Worm (Caenorhabditis elegans): ENCODE results near the gene R11.4.
A peak's percentile ranks its signal among the peaks of the same experiment; 100 is the strongest.

Gene R11.4

DNA sequence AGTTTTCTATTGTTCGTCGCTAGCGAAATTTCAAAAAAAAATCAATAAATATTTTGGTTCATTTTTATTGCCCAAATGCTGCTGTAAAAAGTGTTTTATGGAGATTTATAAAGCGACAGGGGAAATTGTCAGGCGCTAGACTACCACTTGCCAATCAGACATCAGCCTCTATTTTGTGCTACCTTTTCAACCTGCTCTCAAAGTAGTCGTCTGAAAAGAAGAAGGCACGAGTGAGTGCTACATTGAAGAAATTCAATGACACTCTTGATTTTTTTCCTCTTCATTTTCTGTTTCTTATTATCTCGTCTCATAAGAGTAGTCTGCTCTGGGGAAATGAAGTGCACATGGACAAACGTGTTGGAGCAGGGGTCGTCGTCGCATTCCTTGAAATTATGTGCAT lies 4.5 kb downstream of the R11.4 start:
- TF ChIP-seq pes-1 (GFP tag; IDR thresholded peaks at IDR 0.05): peak; percentile 42; the same call in 1 of the 2 replicates
- TF ChIP-seq F13C5.2 (tag; optimal IDR thresholded peaks at IDR 0.05): peak; percentile 60
- TF ChIP-seq ets-7 (tag; optimal IDR thresholded peaks at IDR 0.05): no peak
- TF ChIP-seq hnd-1 (tag; optimal IDR thresholded peaks at IDR 0.05): no peak

DNA sequence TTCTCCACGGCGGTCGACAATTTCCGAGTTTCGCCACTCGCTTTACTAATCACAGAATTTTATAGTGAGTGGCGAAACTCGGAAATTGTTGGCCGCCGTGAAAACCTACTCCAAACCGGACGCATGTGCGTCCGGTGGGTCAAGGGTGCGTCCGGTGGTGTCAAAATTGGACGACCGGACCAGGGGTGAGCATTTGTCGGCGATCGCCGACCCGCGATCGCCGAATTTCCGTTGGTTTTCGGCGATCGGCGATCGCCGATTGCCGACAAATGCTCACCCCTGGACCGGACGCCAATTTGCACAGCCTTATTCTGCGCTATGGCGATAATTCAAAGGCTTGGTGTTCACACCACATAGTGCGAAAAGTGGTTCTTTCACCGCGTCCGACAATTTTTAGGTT lies 6.1 kb downstream of the R11.4 start:
- no peak for TF ChIP-seq F13C5.2 (tag; optimal IDR thresholded peaks at IDR 0.05)

DNA sequence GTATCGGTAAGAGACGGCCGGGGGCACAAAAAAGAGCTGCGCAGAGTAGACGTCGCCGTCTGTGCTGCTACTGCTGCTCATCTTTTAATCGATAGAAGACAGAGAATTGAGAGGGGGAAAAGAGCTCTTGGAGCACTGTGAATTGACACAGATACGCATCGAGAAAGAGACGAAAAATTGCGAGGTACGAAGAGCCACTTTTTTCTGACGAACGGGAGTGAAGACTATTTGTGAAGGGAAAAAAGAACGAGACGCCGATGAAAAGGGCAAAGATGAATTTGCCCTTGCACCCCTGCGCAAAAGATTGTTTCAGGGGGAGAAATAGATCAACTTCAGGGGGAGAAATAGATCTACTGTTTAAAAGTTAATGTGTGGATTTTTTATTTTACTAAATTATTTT lies 8.2 kb downstream of the R11.4 start:
- TF ChIP-seq F13C5.2 (tag; optimal IDR thresholded peaks at IDR 0.05) (no peak), hmg-4 (GFP tag; optimal IDR thresholded peaks at IDR 0.05) (peak; percentile 8)

DNA sequence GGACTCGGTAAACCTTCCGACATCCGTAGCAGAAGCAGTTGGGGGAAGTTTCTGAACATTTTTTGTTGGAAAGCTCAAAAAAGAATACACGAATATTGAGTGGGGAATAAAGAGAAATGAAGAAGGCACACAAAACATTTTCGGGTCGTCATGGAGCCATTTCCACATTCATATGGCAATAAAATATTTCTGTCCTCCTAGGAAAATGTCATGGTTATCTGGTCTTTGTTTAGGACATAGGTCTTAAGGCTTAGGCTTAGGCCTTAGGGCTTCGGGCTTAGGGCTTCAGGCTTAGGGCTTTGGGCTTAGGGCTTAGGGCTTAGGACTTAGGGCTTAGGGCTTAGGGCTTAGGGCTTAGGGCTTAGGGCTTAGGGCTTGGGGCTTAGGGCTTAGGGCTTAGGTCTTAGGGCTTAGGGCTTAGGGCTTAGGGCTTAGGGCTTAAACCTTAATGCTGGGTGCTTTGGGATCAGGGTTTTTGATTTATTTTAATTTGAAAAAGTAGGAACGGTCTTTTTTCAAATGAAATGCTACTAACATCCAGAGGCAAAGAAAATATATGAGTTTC lies 11.1 kb downstream of the R11.4 start, which contains the start of gene R11.3:
R11.3 (minus strand) TSS at position 51 of the 565 bp plus-strand sequence.
- TF ChIP-seq B0310.2 (tag; optimal IDR thresholded peaks at IDR 0.05) (no peak), hnd-1 (tag; optimal IDR thresholded peaks at IDR 0.05) (no peak), ets-7 (tag; optimal IDR thresholded peaks at IDR 0.05) (no peak), flt-1 (GFP tag; IDR thresholded peaks at IDR 0.05) (no peak), ceh-36 (tag; optimal IDR thresholded peaks at IDR 0.05) (peak; percentile 93), tra-4 (tag; optimal IDR thresholded peaks at IDR 0.05) (no peak)

DNA sequence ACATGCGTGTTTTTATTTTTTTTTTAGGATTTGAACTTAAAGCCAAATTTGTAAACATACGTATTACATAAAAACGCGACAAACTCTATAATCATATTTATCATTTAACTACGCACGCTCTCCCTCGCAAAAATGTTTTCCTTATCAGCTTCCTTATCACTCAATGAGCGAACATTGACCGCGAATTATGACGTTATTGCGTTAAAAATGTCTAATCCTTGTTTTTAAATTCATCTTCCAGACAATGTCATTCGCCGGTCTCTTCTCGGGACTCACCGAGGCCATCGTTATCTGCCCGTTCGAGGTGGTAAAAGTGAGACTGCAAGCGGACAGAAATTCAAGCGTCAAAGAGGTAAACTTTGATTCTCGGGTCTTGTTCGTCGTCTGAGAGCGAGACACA lies 17.8 kb downstream of the R11.4 start:
- TF ChIP-seq ets-7 (tag; optimal IDR thresholded peaks at IDR 0.05) (no peak), ceh-13 (GFP tag; optimal IDR thresholded peaks at IDR 0.05) (no peak), hmg-4 (GFP tag; optimal IDR thresholded peaks at IDR 0.05) (no peak), pes-1 (GFP tag; IDR thresholded peaks at IDR 0.05) (no peak), scrt-1 (GFP tag; IDR thresholded peaks at IDR 0.05) (no peak), sea-1 (GFP tag; conservative IDR thresholded peaks at IDR 0.05) (no peak), aly-1 (tag; optimal IDR thresholded peaks at IDR 0.05) (no peak), hmbx-1 (tag; optimal IDR thresholded peaks at IDR 0.05) (no peak), ceh-36 (tag; optimal IDR thresholded peaks at IDR 0.05) (no peak), tra-4 (tag; optimal IDR thresholded peaks at IDR 0.05) (no peak), F13C5.2 (tag; optimal IDR thresholded peaks at IDR 0.05) (no peak), B0310.2 (tag; optimal IDR thresholded peaks at IDR 0.05) (no peak), ama-1 (optimal IDR thresholded peaks at IDR 0.05) (no peak), tbx-37 (GFP tag; conservative IDR thresholded peaks at IDR 0.05) (no peak), hnd-1 (tag; optimal IDR thresholded peaks at IDR 0.05) (no peak), tbx-11 (GFP tag; IDR thresholded peaks at IDR 0.05) (no peak), flt-1 (GFP tag; IDR thresholded peaks at IDR 0.05) (no peak)

DNA sequence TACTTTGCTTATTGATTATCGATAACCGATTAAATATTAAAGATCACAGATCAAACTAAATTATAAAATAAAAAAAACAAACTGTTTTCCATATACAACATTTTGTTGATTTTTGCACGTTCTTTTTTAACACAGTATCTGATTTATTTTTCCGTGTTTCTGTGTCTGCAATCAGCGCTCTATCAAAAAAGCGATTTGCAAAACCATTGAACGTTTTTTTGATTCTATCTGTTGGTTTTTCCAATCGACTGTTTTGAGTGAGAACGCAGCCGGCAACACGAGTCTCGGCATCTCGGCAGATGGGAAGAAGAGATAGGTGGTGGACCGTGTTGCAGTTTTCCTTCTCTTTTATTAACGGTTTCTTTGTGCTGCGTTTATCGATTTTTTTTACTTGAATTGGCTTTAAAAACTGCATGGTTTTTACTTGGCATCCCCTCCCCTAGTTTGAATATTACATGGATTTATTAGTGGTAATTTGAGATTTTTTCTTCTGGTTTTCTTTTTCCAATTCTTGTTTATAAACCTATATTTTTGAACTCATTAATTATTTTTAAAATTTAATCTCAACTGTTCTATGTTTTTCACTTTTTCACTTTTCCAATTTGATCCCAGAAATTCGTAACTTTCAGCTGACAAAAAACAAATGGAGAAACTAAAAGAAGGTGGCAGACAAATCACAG lies 21.1 kb downstream of the R11.4 start, which contains the start of gene slc-25A21:
slc-25A21 (plus strand) TSS at position 630 of the 680 bp plus-strand sequence.
- no peak for TF ChIP-seq tbx-37 (GFP tag; conservative IDR thresholded peaks at IDR 0.05)
- no peak for TF ChIP-seq scrt-1 (GFP tag; IDR thresholded peaks at IDR 0.05)
- no peak for TF ChIP-seq ceh-13 (GFP tag; optimal IDR thresholded peaks at IDR 0.05)
- no peak for TF ChIP-seq hmbx-1 (tag; optimal IDR thresholded peaks at IDR 0.05)
- no peak for TF ChIP-seq sea-1 (GFP tag; conservative IDR thresholded peaks at IDR 0.05)
- TF ChIP-seq ama-1 (optimal IDR thresholded peaks at IDR 0.05): no peak
- no peak for TF ChIP-seq B0310.2 (tag; optimal IDR thresholded peaks at IDR 0.05)
- no peak for TF ChIP-seq pes-1 (GFP tag; IDR thresholded peaks at IDR 0.05)

DNA sequence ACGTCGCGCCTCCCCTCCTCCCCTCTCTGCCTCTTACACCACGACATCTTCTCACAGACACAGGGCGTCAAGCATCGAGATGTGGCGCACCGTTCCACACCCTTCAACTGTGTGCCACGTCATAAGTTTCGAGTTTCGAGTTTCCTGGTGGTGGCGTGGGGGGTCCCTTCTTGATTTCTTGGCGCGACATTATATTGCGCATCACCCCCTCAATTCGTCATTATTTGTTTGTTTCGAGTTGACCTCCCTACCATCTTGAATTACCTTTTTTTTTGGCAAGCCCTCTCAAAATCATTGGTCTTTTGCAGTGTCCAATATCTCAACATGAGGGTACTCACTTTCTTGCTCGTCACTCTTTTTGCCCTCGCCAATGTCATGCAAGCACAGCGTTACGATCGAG lies 26.3 kb downstream of the R11.4 start, which contains the start of gene nlp-67:
nlp-67 (plus strand) TSS at position 301 of the 400 bp plus-strand sequence.
- TF ChIP-seq ets-7 (tag; optimal IDR thresholded peaks at IDR 0.05) (no peak), aly-1 (tag; optimal IDR thresholded peaks at IDR 0.05) (no peak), hmbx-1 (tag; optimal IDR thresholded peaks at IDR 0.05) (no peak), pes-1 (GFP tag; IDR thresholded peaks at IDR 0.05) (no peak), sea-1 (GFP tag; conservative IDR thresholded peaks at IDR 0.05) (no peak)

DNA sequence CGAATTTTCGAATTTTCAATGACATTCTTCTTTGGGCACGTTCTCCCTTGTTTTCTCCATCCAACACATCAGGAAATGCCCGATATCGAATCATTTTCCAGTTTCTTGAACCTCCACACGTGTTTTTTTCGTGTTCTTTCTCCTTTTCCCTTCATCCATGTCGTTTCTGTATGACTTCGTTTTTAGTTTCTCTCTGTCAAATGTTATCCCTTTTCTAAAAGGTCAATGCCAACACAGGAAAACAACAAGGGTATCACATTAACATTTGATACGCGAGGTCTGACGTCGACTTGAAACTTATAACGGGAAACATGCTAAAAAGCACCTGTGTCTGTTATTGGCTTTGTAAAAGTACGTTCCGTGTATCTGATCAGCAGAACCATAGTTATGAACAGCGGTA lies 37.6 kb downstream of the R11.4 start:
- TF ChIP-seq ama-1 (optimal IDR thresholded peaks at IDR 0.05): no peak
- no peak for TF ChIP-seq ets-7 (tag; optimal IDR thresholded peaks at IDR 0.05)
- no peak for TF ChIP-seq hnd-1 (tag; optimal IDR thresholded peaks at IDR 0.05)
- no peak for TF ChIP-seq pes-1 (GFP tag; IDR thresholded peaks at IDR 0.05)
- no peak for TF ChIP-seq aly-1 (tag; optimal IDR thresholded peaks at IDR 0.05)
- TF ChIP-seq hmg-4 (GFP tag; optimal IDR thresholded peaks at IDR 0.05): no peak
- TF ChIP-seq flt-1 (GFP tag; IDR thresholded peaks at IDR 0.05): no peak
- no peak for TF ChIP-seq scrt-1 (GFP tag; IDR thresholded peaks at IDR 0.05)
- no peak for TF ChIP-seq tbx-11 (GFP tag; IDR thresholded peaks at IDR 0.05)
- TF ChIP-seq F13C5.2 (tag; optimal IDR thresholded peaks at IDR 0.05): no peak
- TF ChIP-seq ceh-36 (tag; optimal IDR thresholded peaks at IDR 0.05): no peak
- TF ChIP-seq hmbx-1 (tag; optimal IDR thresholded peaks at IDR 0.05): no peak

DNA sequence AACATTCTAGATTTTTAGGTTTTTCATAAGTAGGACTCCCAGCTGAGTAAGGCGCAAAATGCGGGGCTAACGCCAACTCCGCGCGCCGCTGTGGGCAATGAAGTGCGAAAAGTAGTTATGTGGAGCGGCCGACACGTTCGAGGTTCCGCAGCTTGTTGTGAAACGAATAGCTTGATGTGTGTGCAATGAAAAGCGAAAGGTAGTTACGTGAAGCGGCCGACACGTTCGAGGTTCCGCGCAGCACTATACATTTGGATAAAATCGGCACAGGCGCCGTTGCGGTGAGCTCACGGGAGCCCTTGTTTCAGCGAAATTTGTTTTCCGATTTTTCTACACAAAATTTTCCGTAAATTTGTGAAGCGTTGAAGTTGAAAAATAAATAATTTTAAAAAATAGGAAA lies 43.4 kb downstream of the R11.4 start:
- TF ChIP-seq aly-1 (tag; optimal IDR thresholded peaks at IDR 0.05): no peak
- no peak for TF ChIP-seq pes-1 (GFP tag; IDR thresholded peaks at IDR 0.05)
- no peak for TF ChIP-seq hmg-4 (GFP tag; optimal IDR thresholded peaks at IDR 0.05)
- TF ChIP-seq ceh-13 (GFP tag; optimal IDR thresholded peaks at IDR 0.05): no peak
- TF ChIP-seq tbx-37 (GFP tag; conservative IDR thresholded peaks at IDR 0.05): no peak
- TF ChIP-seq ama-1 (optimal IDR thresholded peaks at IDR 0.05): no peak
- no peak for TF ChIP-seq hmbx-1 (tag; optimal IDR thresholded peaks at IDR 0.05)
- no peak for TF ChIP-seq tra-4 (tag; optimal IDR thresholded peaks at IDR 0.05)
- no peak for TF ChIP-seq tbx-11 (GFP tag; IDR thresholded peaks at IDR 0.05)
- no peak for TF ChIP-seq B0310.2 (tag; optimal IDR thresholded peaks at IDR 0.05)
- no peak for TF ChIP-seq flt-1 (GFP tag; IDR thresholded peaks at IDR 0.05)
